Worm (Caenorhabditis elegans) whole organism, L4 larva: ENCODE data around the gene C26F1.1.
A peak's percentile ranks its signal among the peaks of the same experiment; 100 is the strongest.

Experiments
- D1046.2 ChIP-seq: fragments of 200-800 bp; sonication (Bioruptor generic); IDR thresholded peaks from 2 replicates; pipeline ENCODE4 v1.3.6; 2022; ENCODE audit warnings: missing genetic modification characterization, missing compliant biosample characterization
- F37D6.2 ChIP-seq: sonication (generic microtip); optimal IDR thresholded peaks from 2 replicates; lab custom pipeline; 2016; ENCODE audit warnings: mild to moderate bottlenecking, missing genetic modification characterization, missing compliant biosample characterization
- F44E2.7 ChIP-seq: fragments of 200-800 bp; sonication (Bioruptor generic); IDR thresholded peaks from 2 replicates; pipeline ENCODE4 v2.1.2; 2022; ENCODE audit warnings: missing genetic modification characterization, missing compliant biosample characterization
- T20F7.1 ChIP-seq: fragments of 200-800 bp; sonication (Bioruptor generic); optimal IDR thresholded peaks from 2 replicates; lab custom pipeline; 2018; ENCODE audit warnings: mild to moderate bottlenecking, missing genetic modification characterization, missing compliant biosample characterization
- T26A8.4 ChIP-seq: fragments of 200-800 bp; sonication (Bioruptor generic); IDR thresholded peaks from 2 replicates; pipeline ENCODE4 v1.3.6; 2022; ENCODE audit warnings: missing genetic modification characterization, missing compliant biosample characterization
- Y75B8A.6 ChIP-seq: fragments of 200-800 bp; sonication (Bioruptor generic); IDR thresholded peaks from 2 replicates; pipeline ENCODE4 v1.3.6; 2022; ENCODE audit warnings: missing genetic modification reagents, missing genetic modification characterization, missing compliant biosample characterization
- ZK337.2 ChIP-seq: fragments of 200-800 bp; sonication (Bioruptor generic); IDR thresholded peaks from 2 replicates; pipeline ENCODE4 v1.3.6; 2022; ENCODE audit warnings: missing genetic modification reagents, missing genetic modification characterization, missing compliant biosample characterization
- aha-1 ChIP-seq: fragments of 150-350 bp; peaks from one replicate; lab custom pipeline; 2014; ENCODE audit warnings: missing biosample characterization, missing genetic modification characterization
- ceh-20 ChIP-seq: fragments of 200-800 bp; sonication (Bioruptor generic); IDR thresholded peaks from 2 replicates; pipeline ENCODE4 v1.3.6; 2022; ENCODE audit warnings: missing genetic modification reagents, missing genetic modification characterization, missing compliant biosample characterization
- ceh-32 ChIP-seq: sonication (generic microtip); optimal IDR thresholded peaks from 2 replicates; lab custom pipeline; 2016; ENCODE audit warnings: mild to moderate bottlenecking, missing genetic modification characterization, missing compliant biosample characterization; ENCODE audit not compliant: poor library complexity
- ceh-44 ChIP-seq: fragments of 200-800 bp; sonication (Bioruptor generic); IDR thresholded peaks from 2 replicates; pipeline ENCODE4 v1.3.6; 2022; ENCODE audit warnings: missing genetic modification reagents, missing genetic modification characterization, missing compliant biosample characterization
- ceh-82 ChIP-seq: sonication (generic microtip); optimal IDR thresholded peaks from 2 replicates; lab custom pipeline; 2017; ENCODE audit warnings: missing biosample characterization, missing genetic modification characterization
- ctbp-1 ChIP-seq: fragments of 200-800 bp; sonication (Bioruptor generic); IDR thresholded peaks from 2 replicates; pipeline ENCODE4 v1.3.6; 2022; ENCODE audit warnings: missing genetic modification reagents, missing genetic modification characterization, missing compliant biosample characterization
- daf-12 ChIP-seq: fragments of 150-350 bp; optimal IDR thresholded peaks from 2 replicates; lab custom pipeline; 2014; ENCODE audit warnings: missing biosample characterization, missing genetic modification reagents, missing genetic modification characterization
- daf-16 ChIP-seq, 3 experiments: sonication (generic microtip); optimal IDR thresholded peaks; 2 replicates each; lab custom pipeline; 2016 to 2017; ENCODE audit warnings: missing genetic modification characterization in 3 of 3, missing genetic modification reagents in 3 of 3, mild to moderate bottlenecking in 2 of 3, missing compliant biosample characterization in 2 of 3, missing biosample characterization in 1 of 3, moderate library complexity in 1 of 3
- daf-8 ChIP-seq: fragments of 200-800 bp; sonication (Bioruptor generic); IDR thresholded peaks from 2 replicates; pipeline ENCODE4 v1.3.6; 2022; ENCODE audit warnings: missing genetic modification characterization, missing compliant biosample characterization
- dmd-9 ChIP-seq: fragments of 200-800 bp; sonication (Bioruptor generic); IDR thresholded peaks from 2 replicates; pipeline ENCODE4 v1.3.6; 2022; ENCODE audit warnings: missing genetic modification reagents, missing genetic modification characterization, missing compliant biosample characterization
- duxl-1 ChIP-seq: sonication (generic microtip); optimal IDR thresholded peaks from 2 replicates; lab custom pipeline; 2016; ENCODE audit warnings: mild to moderate bottlenecking, missing genetic modification characterization, moderate library complexity, missing compliant biosample characterization; ENCODE audit not compliant: poor library complexity
- egl-43 ChIP-seq: fragments of 200-800 bp; sonication (Bioruptor generic); IDR thresholded peaks from 2 replicates; pipeline ENCODE4 v1.3.6; 2022; ENCODE audit warnings: missing genetic modification reagents, missing genetic modification characterization, missing compliant biosample characterization
- fkh-10 ChIP-seq: fragments of 150-350 bp; optimal IDR thresholded peaks from 2 replicates; lab custom pipeline; 2014; ENCODE audit warnings: missing biosample characterization, missing genetic modification reagents, missing genetic modification characterization
- hif-1 ChIP-seq, 2 experiments: sonication (generic microtip); optimal IDR thresholded peaks; 2 replicates each; lab custom pipeline; 2016 to 2017; ENCODE audit warnings: missing compliant biosample characterization in 2 of 2, missing genetic modification characterization in 2 of 2, missing genetic modification reagents in 2 of 2, missing genotype in 2 of 2, mild to moderate bottlenecking in 1 of 2
- hlh-11 ChIP-seq: fragments of 200-800 bp; sonication (Bioruptor generic); optimal IDR thresholded peaks from 2 replicates; lab custom pipeline; 2018; ENCODE audit warnings: mild to moderate bottlenecking, missing genetic modification characterization, missing compliant biosample characterization
- hlh-30 ChIP-seq: sonication (generic microtip); optimal IDR thresholded peaks from 2 replicates; lab custom pipeline; 2017; ENCODE audit warnings: antibody characterized with exemption, mild to moderate bottlenecking, missing genetic modification characterization, missing compliant biosample characterization; ENCODE audit not compliant: insufficient read depth
- lin-13 ChIP-seq: fragments of 150-350 bp; optimal IDR thresholded peaks from 2 replicates; lab custom pipeline; 2014; ENCODE audit warnings: missing biosample characterization, missing genetic modification reagents, missing genetic modification characterization
- lin-39 ChIP-seq: fragments of 150-350 bp; optimal IDR thresholded peaks from 2 replicates; lab custom pipeline; 2014; ENCODE audit warnings: missing biosample characterization, missing genetic modification reagents, missing genetic modification characterization
- mdl-1 ChIP-seq, 2 experiments: fragments of 150-350 bp in 1 of 2; sonication (generic microtip) in 1 of 2; optimal IDR thresholded peaks; 2 replicates each; lab custom pipeline; 2014 to 2017; ENCODE audit warnings: missing biosample characterization in 2 of 2, missing genetic modification characterization in 2 of 2
- mxl-2 ChIP-seq: fragments of 200-800 bp; sonication (Bioruptor generic); conservative IDR thresholded peaks from 2 replicates; pipeline ENCODE4 v1.3.6; 2022; ENCODE audit warnings: missing genetic modification reagents, missing genetic modification characterization, missing compliant biosample characterization
- mxl-3 ChIP-seq: fragments of 200-800 bp; sonication (Bioruptor generic); optimal IDR thresholded peaks from 2 replicates; lab custom pipeline; 2018; ENCODE audit warnings: mild to moderate bottlenecking, missing genetic modification characterization, missing compliant biosample characterization
- nhr-102 ChIP-seq: sonication (generic microtip); optimal IDR thresholded peaks from 2 replicates; lab custom pipeline; 2016; ENCODE audit warnings: mild to moderate bottlenecking, missing genetic modification characterization, moderate library complexity, missing compliant biosample characterization
- nhr-25 ChIP-seq: sonication (generic microtip); optimal IDR thresholded peaks from 2 replicates; lab custom pipeline; 2017; ENCODE audit warnings: missing genetic modification characterization, mild to moderate bottlenecking, missing compliant biosample characterization, antibody characterized with exemption, moderate library complexity, borderline replicate concordance; ENCODE audit not compliant: insufficient read depth
- nhr-28 ChIP-seq: fragments of 150-350 bp; optimal IDR thresholded peaks from 2 replicates; lab custom pipeline; 2014; ENCODE audit warnings: missing biosample characterization, missing genetic modification characterization
- nhr-41 ChIP-seq: fragments of 200-800 bp; sonication (Bioruptor generic); IDR thresholded peaks from 2 replicates; pipeline ENCODE4 v1.3.6; 2022; ENCODE audit warnings: missing genetic modification reagents, missing genetic modification characterization, missing compliant biosample characterization
- nhr-42 ChIP-seq: fragments of 200-800 bp; sonication (Bioruptor generic); IDR thresholded peaks from 2 replicates; pipeline ENCODE4 v1.3.6; 2022; ENCODE audit warnings: missing genetic modification characterization, missing compliant biosample characterization
- nhr-6 ChIP-seq: fragments of 150-350 bp; optimal IDR thresholded peaks from 2 replicates; lab custom pipeline; 2014; ENCODE audit warnings: missing biosample characterization, missing genetic modification characterization
- nhr-76 ChIP-seq: fragments of 150-350 bp; optimal IDR thresholded peaks from 2 replicates; lab custom pipeline; 2014; ENCODE audit warnings: missing biosample characterization, missing genetic modification characterization
- pha-4 ChIP-seq, 2 experiments: fragments of 150-350 bp in 1 of 2; fragments of 200-800 bp in 1 of 2; sonication (Bioruptor generic) in 1 of 2; IDR thresholded peaks in 1 of 2; optimal IDR thresholded peaks in 1 of 2; 2 replicates each; pipeline versions ENCODE4 v1.3.6 to Lab custom; 2014 to 2022; ENCODE audit warnings: missing genetic modification characterization in 2 of 2, missing genetic modification reagents in 2 of 2, missing biosample characterization in 1 of 2, missing compliant biosample characterization in 1 of 2
- php-3 ChIP-seq: fragments of 200-800 bp; sonication (Bioruptor generic); IDR thresholded peaks from 2 replicates; pipeline ENCODE4 v1.3.6; 2022; ENCODE audit warnings: missing genetic modification reagents, missing genetic modification characterization, missing compliant biosample characterization
- sdz-12 ChIP-seq: fragments of 200-800 bp; sonication (Bioruptor generic); optimal IDR thresholded peaks from 2 replicates; lab custom pipeline; 2018; ENCODE audit warnings: mild to moderate bottlenecking, missing genetic modification characterization, missing compliant biosample characterization
- set-16 ChIP-seq: fragments of 200-800 bp; sonication (Bioruptor generic); IDR thresholded peaks from 2 replicates; pipeline ENCODE4 v1.3.6; 2022; ENCODE audit warnings: missing genetic modification reagents, missing genetic modification characterization, missing compliant biosample characterization
- skn-1 ChIP-seq: fragments of 150-350 bp; optimal IDR thresholded peaks from 2 replicates; lab custom pipeline; 2014; ENCODE audit warnings: missing biosample characterization, missing genetic modification characterization
- snpc-1.2 ChIP-seq: fragments of 200-800 bp; sonication (Bioruptor generic); IDR thresholded peaks from 2 replicates; pipeline ENCODE4 v1.3.6; 2022; ENCODE audit warnings: missing genetic modification reagents, missing genetic modification characterization, missing compliant biosample characterization
- snpc-4 ChIP-seq: fragments of 150-350 bp; optimal IDR thresholded peaks from 2 replicates; lab custom pipeline; 2014; ENCODE audit warnings: missing biosample characterization, missing genetic modification characterization
- spr-1 ChIP-seq: sonication (generic microtip); optimal IDR thresholded peaks from 2 replicates; lab custom pipeline; 2016; ENCODE audit warnings: mild to moderate bottlenecking, missing genetic modification characterization, missing compliant biosample characterization
- spr-3 ChIP-seq: fragments of 200-800 bp; sonication (Bioruptor generic); optimal IDR thresholded peaks from 2 replicates; lab custom pipeline; 2018; ENCODE audit warnings: mild to moderate bottlenecking, missing genetic modification characterization, missing compliant biosample characterization
- tag-97 ChIP-seq: fragments of 200-800 bp; sonication (Bioruptor generic); IDR thresholded peaks from 2 replicates; pipeline ENCODE4 v1.3.6; 2022; ENCODE audit warnings: missing genetic modification characterization, missing compliant biosample characterization
- tra-1 ChIP-seq: fragments of 200-800 bp; sonication (Bioruptor generic); IDR thresholded peaks from 2 replicates; pipeline ENCODE4 v1.3.6; 2022; ENCODE audit warnings: missing genetic modification reagents, missing genetic modification characterization, missing compliant biosample characterization
- unc-130 ChIP-seq: sonication (generic microtip); optimal IDR thresholded peaks from 2 replicates; lab custom pipeline; 2016; ENCODE audit warnings: missing genetic modification reagents, missing genetic modification characterization, missing compliant biosample characterization
- unc-39 ChIP-seq: sonication (generic microtip); optimal IDR thresholded peaks from 2 replicates; lab custom pipeline; 2017; ENCODE audit warnings: missing biosample characterization, missing genetic modification characterization
- zfp-3 ChIP-seq: fragments of 200-800 bp; sonication (Bioruptor generic); conservative IDR thresholded peaks from 2 replicates; pipeline ENCODE4 v1.3.6; 2022; ENCODE audit warnings: missing genetic modification reagents, missing genetic modification characterization, missing compliant biosample characterization

C26F1.1 gene

ce11 chrV:7744068-7744467 lies 41.1 kb upstream of the C26F1.1 start:
- TF ChIP-seq ceh-20 (GFP tag; lab: Robert Waterston, UW) = peak; percentile 80
- TF ChIP-seq ceh-32 (tag; lab: Kevin White, UChicago) = no peak
- peak; percentile 100 for TF ChIP-seq tra-1 (GFP tag; lab: Robert Waterston, UW)
- TF ChIP-seq php-3 (GFP tag; lab: Robert Waterston, UW) = peak; percentile 93
- peak; percentile 49 for TF ChIP-seq mxl-3 (GFP tag; lab: Kevin White, UChicago)
- no peak for TF ChIP-seq nhr-6 (tag; lab: Kevin White, UChicago)
- no peak for TF ChIP-seq lin-39 (tag; lab: Kevin White, UChicago)
- TF ChIP-seq duxl-1 (tag; lab: Kevin White, UChicago) = peak; percentile 15
- TF ChIP-seq hlh-30 (tag; lab: Kevin White, UChicago) = peak; percentile 58
- TF ChIP-seq aha-1 (tag; lab: Kevin White, UChicago) = peak; percentile 50
- TF ChIP-seq ctbp-1 (GFP tag; lab: Robert Waterston, UW) = no peak
- peak in 1 of 2 experiments; percentile 12 for TF ChIP-seq hif-1 (tag; optimal IDR thresholded peaks at IDR 0.05; lab: Kevin White, UChicago)
- TF ChIP-seq snpc-1.2 (GFP tag; lab: Robert Waterston, UW) = no peak
- no peak for TF ChIP-seq egl-43 (GFP tag; lab: Robert Waterston, UW)
- TF ChIP-seq set-16 (GFP tag; lab: Robert Waterston, UW) = peak; percentile 41; the same call in 1 of the 2 replicates
- no peak for TF ChIP-seq fkh-10 (GFP tag; lab: Kevin White, UChicago)
- no peak for TF ChIP-seq ZK337.2 (GFP tag; lab: Robert Waterston, UW)
- TF ChIP-seq unc-39 (tag; lab: Kevin White, UChicago) = no peak
- TF ChIP-seq daf-16 (GFP tag; optimal IDR thresholded peaks at IDR 0.05; lab: Kevin White, UChicago) = peak in 1 of 2 experiments; percentile 69
- TF ChIP-seq daf-16 (tag; optimal IDR thresholded peaks at IDR 0.05; lab: Kevin White, UChicago) = peak; percentile 89
- TF ChIP-seq Y75B8A.6 = no peak
- no peak for TF ChIP-seq nhr-76 (tag; lab: Kevin White, UChicago)
- TF ChIP-seq skn-1 (tag; lab: Kevin White, UChicago) = no peak
- TF ChIP-seq spr-1 (tag; lab: Kevin White, UChicago) = no peak
- no peak for TF ChIP-seq ceh-44 (GFP tag; lab: Robert Waterston, UW)
- TF ChIP-seq lin-13 = no peak
- peak; percentile 83 for TF ChIP-seq pha-4 (GFP tag; IDR thresholded peaks at IDR 0.05; lab: Robert Waterston, UW)
- no peak for TF ChIP-seq pha-4 (tag; optimal IDR thresholded peaks at IDR 0.05; lab: Kevin White, UChicago)
- TF ChIP-seq dmd-9 (GFP tag; lab: Robert Waterston, UW) = no peak
- no peak for TF ChIP-seq tag-97
- TF ChIP-seq daf-12 = no peak
- 0 out of 2 replicates have a peak, but pooled peaks have one; percentile 47 for TF ChIP-seq T26A8.4
- TF ChIP-seq mxl-2 (GFP tag; lab: Robert Waterston, UW) = 0 out of 2 replicates have a peak, but pooled peaks have one; percentile 28
- TF ChIP-seq nhr-102 (tag; lab: Kevin White, UChicago) = peak; percentile 85
- TF ChIP-seq nhr-25 (tag; lab: Kevin White, UChicago) = no peak
- peak in 1 of 2 experiments; percentile 2 for TF ChIP-seq mdl-1 (tag; optimal IDR thresholded peaks at IDR 0.05; lab: Kevin White, UChicago)
- no peak for TF ChIP-seq D1046.2
- TF ChIP-seq spr-3 (GFP tag; lab: Kevin White, UChicago) = no peak
- peak; percentile 37 for TF ChIP-seq T20F7.1 (GFP tag; lab: Kevin White, UChicago)
- TF ChIP-seq sdz-12 (GFP tag; lab: Kevin White, UChicago) = no peak
- no peak for TF ChIP-seq ceh-82 (tag; lab: Kevin White, UChicago)
- TF ChIP-seq daf-8 (GFP tag; lab: Robert Waterston, UW) = no peak
- no peak for TF ChIP-seq F37D6.2
- no peak for TF ChIP-seq unc-130 (GFP tag; lab: Kevin White, UChicago)
- no peak for TF ChIP-seq nhr-42 (GFP tag; lab: Robert Waterston, UW)
- TF ChIP-seq nhr-28 (tag; lab: Kevin White, UChicago) = peak; percentile 75
- TF ChIP-seq nhr-41 (GFP tag; lab: Robert Waterston, UW) = peak; percentile 54; the same call in 1 of the 2 replicates
- TF ChIP-seq hlh-11 (tag; lab: Kevin White, UChicago) = peak; percentile 97
- no peak for TF ChIP-seq snpc-4 (tag; lab: Kevin White, UChicago)
- no peak for TF ChIP-seq F44E2.7
- no peak for TF ChIP-seq zfp-3 (GFP tag; lab: Robert Waterston, UW)
